Worm (Caenorhabditis elegans) whole organism, young adult: ENCODE measurements around the gene T23B5.6.

Experiments used
- B0261.1 ChIP-seq: sonication (generic microtip); optimal IDR thresholded peaks from 2 replicates; lab custom pipeline; 2016; ENCODE audit warnings: mild to moderate bottlenecking, missing genetic modification characterization, moderate library complexity, missing compliant biosample characterization
- C06A6.2 ChIP-seq: fragments of 200-800 bp; sonication (Bioruptor generic); conservative IDR thresholded peaks from 2 replicates; pipeline ENCODE4 v1.3.6; 2022; ENCODE audit warnings: missing genetic modification characterization, missing compliant biosample characterization
- F23B12.7 ChIP-seq: sonication (generic microtip); optimal IDR thresholded peaks from 2 replicates; lab custom pipeline; 2017; ENCODE audit warnings: missing genetic modification characterization, mild to moderate bottlenecking, missing compliant biosample characterization, antibody characterized with exemption, moderate library complexity; ENCODE audit not compliant: insufficient read depth
- F52B5.7 ChIP-seq: sonication (generic microtip); optimal IDR thresholded peaks from 2 replicates; lab custom pipeline; 2016; ENCODE audit warnings: mild to moderate bottlenecking, missing genetic modification characterization, missing compliant biosample characterization
- K11D2.4 ChIP-seq: fragments of 200-800 bp; sonication (Bioruptor generic); IDR thresholded peaks from 2 replicates; pipeline ENCODE4 v1.3.6; 2022; ENCODE audit warnings: missing genetic modification reagents, missing genetic modification characterization, missing compliant biosample characterization
- Y56A3A.18 ChIP-seq: fragments of 200-800 bp; sonication (Bioruptor generic); IDR thresholded peaks from 2 replicates; pipeline ENCODE4 v1.3.6; 2022; ENCODE audit warnings: missing genetic modification reagents, missing genetic modification characterization, missing compliant biosample characterization
- akir-1 ChIP-seq: fragments of 200-800 bp; sonication (Bioruptor generic); optimal IDR thresholded peaks from 2 replicates; lab custom pipeline; 2018; ENCODE audit warnings: mild to moderate bottlenecking, missing genetic modification characterization, moderate library complexity, missing compliant biosample characterization
- atf-7 ChIP-seq: sonication (generic microtip); optimal IDR thresholded peaks from 2 replicates; lab custom pipeline; 2017; ENCODE audit warnings: mild to moderate bottlenecking, missing genetic modification characterization, missing compliant biosample characterization
- attf-5 ChIP-seq: fragments of 200-800 bp; sonication (Bioruptor generic); optimal IDR thresholded peaks from 2 replicates; lab custom pipeline; 2018; ENCODE audit warnings: mild to moderate bottlenecking, missing genetic modification characterization, missing compliant biosample characterization
- attf-6 ChIP-seq: fragments of 200-800 bp; sonication (Bioruptor generic); IDR thresholded peaks from 2 replicates; pipeline ENCODE4 v1.3.6; 2022; ENCODE audit warnings: missing genetic modification reagents, missing genetic modification characterization, missing compliant biosample characterization
- cebp-1 ChIP-seq, 2 experiments: fragments of 200-800 bp in 1 of 2; sonication (Bioruptor generic) in 1 of 2; sonication (generic microtip) in 1 of 2; IDR thresholded peaks in 1 of 2; optimal IDR thresholded peaks in 1 of 2; 2 replicates each; pipeline versions ENCODE4 v1.3.6 to Lab custom; 2017 to 2022; ENCODE audit warnings: missing compliant biosample characterization in 2 of 2, missing genetic modification characterization in 2 of 2, mild to moderate bottlenecking in 1 of 2, missing genetic modification reagents in 1 of 2, moderate library complexity in 1 of 2
- ceh-100 ChIP-seq: fragments of 200-800 bp; sonication (Bioruptor generic); IDR thresholded peaks from 2 replicates; pipeline ENCODE4 v1.3.6; 2022; ENCODE audit warnings: missing genetic modification reagents, missing genetic modification characterization, missing compliant biosample characterization
- ceh-58 ChIP-seq: fragments of 200-800 bp; sonication (Bioruptor generic); IDR thresholded peaks from 2 replicates; pipeline ENCODE4 v1.3.6; 2022; ENCODE audit warnings: missing genetic modification characterization, missing compliant biosample characterization
- chd-7 ChIP-seq: sonication (generic microtip); optimal IDR thresholded peaks from 2 replicates; lab custom pipeline; 2016; ENCODE audit warnings: mild to moderate bottlenecking, missing genetic modification characterization, moderate library complexity, missing compliant biosample characterization
- dpff-1 ChIP-seq: sonication (generic microtip); optimal IDR thresholded peaks from 2 replicates; lab custom pipeline; 2017; ENCODE audit warnings: mild to moderate bottlenecking, missing genetic modification characterization, missing compliant biosample characterization
- dpl-1 ChIP-seq: fragments of 150-350 bp; optimal IDR thresholded peaks from 2 replicates; lab custom pipeline; 2014; ENCODE audit warnings: missing biosample characterization, missing genetic modification reagents, missing genetic modification characterization
- egl-18 ChIP-seq: fragments of 200-800 bp; sonication (Bioruptor generic); IDR thresholded peaks from 2 replicates; pipeline ENCODE4 v1.3.6; 2022; ENCODE audit warnings: missing genetic modification reagents, missing genetic modification characterization, missing compliant biosample characterization
- him-1 ChIP-seq: sonication (generic microtip); optimal IDR thresholded peaks from 2 replicates; lab custom pipeline; 2016; ENCODE audit warnings: missing genotype, missing genetic modification reagents, missing genetic modification characterization, missing compliant biosample characterization
- hlh-12 ChIP-seq: sonication (generic microtip); optimal IDR thresholded peaks from 2 replicates; lab custom pipeline; 2016; ENCODE audit warnings: missing genetic modification characterization, missing compliant biosample characterization
- hrde-1 ChIP-seq: sonication (generic microtip); optimal IDR thresholded peaks from 2 replicates; lab custom pipeline; 2016; ENCODE audit warnings: missing genetic modification characterization, mild to moderate bottlenecking, missing compliant biosample characterization, moderate library complexity, missing genotype, missing genetic modification reagents, borderline replicate concordance
- lag-1 ChIP-seq: fragments of 200-800 bp; sonication (Bioruptor generic); IDR thresholded peaks from 2 replicates; pipeline ENCODE4 v1.3.6; 2022; ENCODE audit warnings: missing genetic modification reagents, missing genetic modification characterization, missing compliant biosample characterization
- let-607 ChIP-seq, 2 experiments: fragments of 200-800 bp in 1 of 2; sonication (Bioruptor generic) in 1 of 2; sonication (generic microtip) in 1 of 2; optimal IDR thresholded peaks; 2 replicates each; lab custom pipeline; 2016 to 2018; ENCODE audit warnings: mild to moderate bottlenecking in 2 of 2, missing compliant biosample characterization in 2 of 2, missing genetic modification characterization in 2 of 2, moderate library complexity in 2 of 2, missing genotype in 1 of 2
- lin-54 ChIP-seq: fragments of 200-800 bp; sonication (Bioruptor generic); optimal IDR thresholded peaks from 2 replicates; lab custom pipeline; 2018; ENCODE audit warnings: mild to moderate bottlenecking, missing genetic modification characterization, missing compliant biosample characterization
- lir-1 ChIP-seq: fragments of 200-800 bp; sonication (Bioruptor generic); conservative IDR thresholded peaks from 2 replicates; pipeline ENCODE4 v1.3.6; 2022; ENCODE audit warnings: missing genetic modification reagents, missing genetic modification characterization, missing compliant biosample characterization
- lsl-1 ChIP-seq: fragments of 200-800 bp; sonication (Bioruptor generic); optimal IDR thresholded peaks from 2 replicates; lab custom pipeline; 2018; ENCODE audit warnings: mild to moderate bottlenecking, missing genetic modification characterization, moderate library complexity, missing compliant biosample characterization
- lsy-27 ChIP-seq: sonication (generic microtip); optimal IDR thresholded peaks from 2 replicates; lab custom pipeline; 2017; ENCODE audit warnings: missing genetic modification characterization, mild to moderate bottlenecking, missing compliant biosample characterization, antibody characterized with exemption, missing genotype, borderline replicate concordance; ENCODE audit not compliant: insufficient read depth
- madf-6 ChIP-seq: fragments of 200-800 bp; sonication (Bioruptor generic); IDR thresholded peaks from 2 replicates; pipeline ENCODE4 v1.3.6; 2022; ENCODE audit warnings: missing genetic modification reagents, missing genetic modification characterization, missing compliant biosample characterization
- madf-8 ChIP-seq: fragments of 200-800 bp; sonication (Bioruptor generic); conservative IDR thresholded peaks from 2 replicates; pipeline ENCODE4 v1.3.6; 2022; ENCODE audit warnings: missing genetic modification reagents, missing genetic modification characterization, missing compliant biosample characterization
- mel-28 ChIP-seq: sonication (generic microtip); optimal IDR thresholded peaks from 2 replicates; lab custom pipeline; 2016; ENCODE audit warnings: borderline replicate concordance, mild to moderate bottlenecking, missing genetic modification characterization, missing compliant biosample characterization
- nhr-179 ChIP-seq: sonication (generic microtip); optimal IDR thresholded peaks from 2 replicates; lab custom pipeline; 2016; ENCODE audit warnings: mild to moderate bottlenecking, missing genetic modification characterization, missing compliant biosample characterization
- nhr-27 ChIP-seq: fragments of 200-800 bp; sonication (Bioruptor generic); optimal IDR thresholded peaks from 2 replicates; lab custom pipeline; 2018; ENCODE audit warnings: mild to moderate bottlenecking, missing genetic modification characterization, moderate library complexity, missing compliant biosample characterization
- pha-4 ChIP-seq: fragments of 150-350 bp; sonication (generic microtip); optimal IDR thresholded peaks from 2 replicates; lab custom pipeline; 2014; ENCODE audit warnings: missing biosample characterization, missing genetic modification reagents, missing genetic modification characterization
- rpc-1 ChIP-seq, 2 experiments: fragments of 150-350 bp in 1 of 2; sonication (generic microtip) in 1 of 2; optimal IDR thresholded peaks; 2 replicates each; lab custom pipeline; 2014 to 2018; ENCODE audit warnings: missing biosample characterization in 1 of 2, missing genetic modification characterization in 1 of 2, missing genetic modification reagents in 1 of 2, missing genotype in 1 of 2
- snpc-1.3 ChIP-seq: sonication (generic microtip); optimal IDR thresholded peaks from 2 replicates; lab custom pipeline; 2017; ENCODE audit warnings: missing genetic modification characterization, mild to moderate bottlenecking, missing compliant biosample characterization, antibody characterized with exemption, moderate library complexity, missing genotype, missing genetic modification reagents; ENCODE audit not compliant: insufficient read depth
- snpc-4 ChIP-seq, 5 experiments: fragments of 150-350 bp in 1 of 5; sonication (generic microtip) in 4 of 5; optimal IDR thresholded peaks; 2 replicates each; lab custom pipeline; 2014 to 2018; ENCODE audit warnings: missing genetic modification characterization in 5 of 5, missing biosample characterization in 3 of 5, antibody characterized with exemption in 2 of 5, mild to moderate bottlenecking in 2 of 5, missing compliant biosample characterization in 2 of 5, missing genotype in 2 of 5, moderate library complexity in 2 of 5, missing genetic modification reagents in 1 of 5
- tbp1 ChIP-seq: fragments of 200-800 bp; sonication (Bioruptor generic); optimal IDR thresholded peaks from 2 replicates; lab custom pipeline; 2018; ENCODE audit warnings: mild to moderate bottlenecking, missing genetic modification characterization, missing compliant biosample characterization
- tlf-1 ChIP-seq: fragments of 200-800 bp; sonication (Bioruptor generic); optimal IDR thresholded peaks from 2 replicates; lab custom pipeline; 2018; ENCODE audit warnings: mild to moderate bottlenecking, missing genetic modification characterization, missing compliant biosample characterization
- xnd-1 ChIP-seq: sonication (generic microtip); optimal IDR thresholded peaks from 2 replicates; lab custom pipeline; 2016; ENCODE audit warnings: missing genotype, missing genetic modification reagents, missing genetic modification characterization, missing compliant biosample characterization
- ztf-18 ChIP-seq: sonication (generic microtip); optimal IDR thresholded peaks from 2 replicates; lab custom pipeline; 2016; ENCODE audit warnings: missing genotype, mild to moderate bottlenecking, missing genetic modification characterization, missing compliant biosample characterization
- ztf-6 ChIP-seq: fragments of 200-800 bp; sonication (Bioruptor generic); IDR thresholded peaks from 2 replicates; pipeline ENCODE4 v1.3.6; 2022; ENCODE audit warnings: missing genetic modification reagents, missing genetic modification characterization, missing compliant biosample characterization

Gene T23B5.6

DNA sequence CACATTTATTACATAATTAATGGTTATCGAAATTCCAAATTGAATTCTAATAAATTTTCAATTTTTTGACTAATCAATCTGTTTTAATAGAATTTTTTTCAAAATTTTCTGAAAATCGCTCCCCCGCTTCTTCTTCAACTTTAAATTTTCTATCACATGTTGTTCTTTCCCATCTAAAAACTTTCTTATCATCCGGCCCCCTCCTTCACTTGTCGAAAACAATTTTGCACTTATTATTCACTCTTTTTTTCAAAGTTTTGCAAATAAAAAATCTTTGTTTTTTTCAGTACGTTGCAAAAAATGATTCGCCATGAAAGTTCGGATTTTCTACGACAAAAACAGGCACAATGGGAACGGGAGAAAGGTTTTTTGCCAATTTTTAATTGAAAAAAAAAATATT, 11.3 kb upstream of the T23B5.6 start, which contains the start of gene T23B5.3:
Gene T23B5.3 (plus strand): TSS at position 301 of the 400 bp plus-strand sequence.
- TF ChIP-seq lag-1 (no peak), akir-1 (GFP tag; lab: Kevin White, UChicago) (no peak), xnd-1 (tag; lab: Kevin White, UChicago) (no peak), lsy-27 (no peak), lin-54 (GFP tag; lab: Kevin White, UChicago) (no peak), C06A6.2 (GFP tag; lab: Robert Waterston, UW) (no peak), egl-18 (no peak), let-607 (tag; optimal IDR thresholded peaks at IDR 0.05; lab: Kevin White, UChicago) (no peak), ceh-100 (GFP tag; lab: Robert Waterston, UW) (no peak), chd-7 (tag; lab: Kevin White, UChicago) (no peak), ztf-6 (GFP tag; lab: Robert Waterston, UW) (no peak), tlf-1 (GFP tag; lab: Kevin White, UChicago) (no peak), hrde-1 (tag; lab: Kevin White, UChicago) (no peak), pha-4 (tag; lab: Kevin White, UChicago) (no peak), F23B12.7 (tag; lab: Kevin White, UChicago) (no peak), cebp-1 (GFP tag; IDR thresholded peaks at IDR 0.05; lab: Robert Waterston, UW) (no peak), cebp-1 (tag; optimal IDR thresholded peaks at IDR 0.05; lab: Kevin White, UChicago) (no peak)

DNA sequence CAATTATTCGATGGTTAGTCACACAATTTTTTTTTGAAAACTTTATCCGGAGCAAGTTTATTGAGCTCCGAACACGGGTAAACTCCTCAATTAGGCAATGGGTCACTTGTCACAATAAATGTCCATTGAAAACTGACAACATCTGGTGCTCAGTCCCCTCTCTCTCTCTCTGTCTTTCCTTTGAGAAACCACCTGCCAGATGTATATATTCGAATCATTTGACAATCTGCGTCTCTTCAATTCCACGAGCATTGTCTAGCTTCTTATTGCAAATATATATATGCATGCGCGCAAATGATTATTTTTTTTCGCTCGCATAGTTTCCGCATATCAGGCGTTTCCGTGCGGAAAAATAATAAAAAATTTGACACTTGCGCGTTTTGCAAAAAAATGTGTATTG, 8.8 kb upstream of the T23B5.6 start:
- TF ChIP-seq rpc-1 (optimal IDR thresholded peaks at IDR 0.05; lab: Kevin White, UChicago) (no peak), rpc-1 (tag; optimal IDR thresholded peaks at IDR 0.05; lab: Kevin White, UChicago) (no peak)

DNA sequence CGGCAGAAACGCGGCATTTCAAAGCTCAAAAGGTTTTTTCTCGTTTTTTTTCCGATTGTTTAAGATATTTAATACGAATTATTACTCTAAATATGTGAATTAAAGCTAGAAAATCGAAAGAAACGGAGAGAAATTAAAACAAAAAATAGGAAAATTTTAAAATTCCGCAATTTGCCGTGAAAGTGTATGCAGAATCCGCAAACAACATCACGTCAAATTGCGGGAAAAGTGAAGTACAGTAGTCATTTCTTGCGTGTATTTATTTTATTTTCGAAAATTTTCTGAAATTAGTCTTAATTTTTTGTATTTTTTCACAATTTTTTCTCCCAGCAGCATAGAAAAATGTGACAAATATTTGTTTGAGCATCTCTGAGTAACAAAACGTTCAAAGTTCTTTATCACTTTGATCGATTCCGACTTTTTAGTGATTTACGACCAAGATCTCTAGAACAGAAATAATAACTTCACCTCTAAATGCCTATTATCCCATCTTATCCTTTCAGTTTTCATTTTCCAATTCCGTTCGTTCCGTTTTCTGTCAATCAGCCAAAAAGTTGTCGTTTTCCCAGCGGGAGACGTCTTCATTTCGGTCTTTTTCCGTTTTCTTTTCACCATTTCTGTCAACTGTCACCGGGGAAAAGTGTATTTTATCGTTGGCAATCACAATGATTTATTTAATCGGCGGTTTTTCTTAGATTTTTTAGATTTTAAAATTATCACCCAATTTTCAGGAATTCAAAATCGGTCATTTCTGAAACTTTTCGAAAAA, 8.0 kb upstream of the T23B5.6 start:
- TF ChIP-seq ceh-58 (GFP tag; lab: Robert Waterston, UW) (no peak), atf-7 (tag; lab: Kevin White, UChicago) (no peak), dpl-1 (no peak), madf-6 (GFP tag; lab: Robert Waterston, UW) (peak; percentile 51; the same call in 1 of the 2 replicates), Y56A3A.18 (no peak), snpc-1.3 (tag; lab: Kevin White, UChicago) (peak; percentile 54), dpff-1 (tag; lab: Kevin White, UChicago) (no peak), hlh-12 (tag; lab: Kevin White, UChicago) (no peak), K11D2.4 (no peak), B0261.1 (no peak), lin-54 (GFP tag; lab: Kevin White, UChicago) (peak; percentile 49), attf-6 (no peak), ztf-6 (GFP tag; lab: Robert Waterston, UW) (no peak), snpc-4 (GFP tag; optimal IDR thresholded peaks at IDR 0.05; lab: Kevin White, UChicago) (no peak), snpc-4 (tag; optimal IDR thresholded peaks at IDR 0.05; lab: Kevin White, UChicago) (peak in 2 of 4 experiments; percentile 14 to 31), lsl-1 (peak; percentile 80), ztf-18 (tag; lab: Kevin White, UChicago) (no peak), cebp-1 (GFP tag; IDR thresholded peaks at IDR 0.05; lab: Robert Waterston, UW) (no peak), cebp-1 (tag; optimal IDR thresholded peaks at IDR 0.05; lab: Kevin White, UChicago) (no peak), C06A6.2 (GFP tag; lab: Robert Waterston, UW) (no peak), mel-28 (tag; lab: Kevin White, UChicago) (no peak), F23B12.7 (tag; lab: Kevin White, UChicago) (no peak), attf-5 (GFP tag; lab: Kevin White, UChicago) (no peak), F52B5.7 (tag; lab: Kevin White, UChicago) (no peak), madf-8 (GFP tag; lab: Robert Waterston, UW) (no peak; the same call in 1 of the 2 replicates), tbp1 (GFP tag; lab: Kevin White, UChicago) (peak; percentile 17), lir-1 (GFP tag; lab: Robert Waterston, UW) (no peak), him-1 (no peak), nhr-27 (tag; lab: Kevin White, UChicago) (no peak), nhr-179 (tag; lab: Kevin White, UChicago) (no peak)
